Worm (Caenorhabditis elegans) whole organism, L4 larva: ENCODE data around the gene F41G3.19.

Experiments
- F10B5.3 ChIP-seq: sonication (generic microtip); optimal IDR thresholded peaks from 2 replicates; lab custom pipeline; 2016; ENCODE audit warnings: mild to moderate bottlenecking, missing genetic modification characterization, missing compliant biosample characterization
- R02D3.7 ChIP-seq: fragments of 150-350 bp; sonication (generic microtip); optimal IDR thresholded peaks from 3 replicates; lab custom pipeline; 2014; ENCODE audit warnings: missing biosample characterization, missing genetic modification characterization
- T20F7.1 ChIP-seq: fragments of 200-800 bp; sonication (Bioruptor generic); optimal IDR thresholded peaks from 2 replicates; lab custom pipeline; 2018; ENCODE audit warnings: mild to moderate bottlenecking, missing genetic modification characterization, missing compliant biosample characterization
- Y105C5A.15 ChIP-seq: fragments of 200-800 bp; sonication (Bioruptor generic); IDR thresholded peaks from 2 replicates; pipeline ENCODE4 v1.3.6; 2022; ENCODE audit warnings: missing genetic modification characterization, missing compliant biosample characterization
- aha-1 ChIP-seq: fragments of 150-350 bp; peaks from one replicate; lab custom pipeline; 2014; ENCODE audit warnings: missing biosample characterization, missing genetic modification characterization
- attf-4 ChIP-seq: sonication (generic microtip); optimal IDR thresholded peaks from 3 replicates; lab custom pipeline; 2017; ENCODE audit warnings: missing biosample characterization, missing genetic modification characterization
- ceh-20 ChIP-seq: fragments of 200-800 bp; sonication (Bioruptor generic); IDR thresholded peaks from 2 replicates; pipeline ENCODE4 v1.3.6; 2022; ENCODE audit warnings: missing genetic modification reagents, missing genetic modification characterization, missing compliant biosample characterization
- ceh-44 ChIP-seq: fragments of 200-800 bp; sonication (Bioruptor generic); IDR thresholded peaks from 2 replicates; pipeline ENCODE4 v1.3.6; 2022; ENCODE audit warnings: missing genetic modification reagents, missing genetic modification characterization, missing compliant biosample characterization
- ceh-62 ChIP-seq: sonication (generic microtip); optimal IDR thresholded peaks from 2 replicates; lab custom pipeline; 2017; ENCODE audit warnings: missing biosample characterization, missing genetic modification characterization
- ces-1 ChIP-seq: fragments of 150-350 bp; sonication (generic microtip); optimal IDR thresholded peaks from 4 replicates; lab custom pipeline; 2014; ENCODE audit warnings: missing biosample characterization, missing genetic modification reagents, missing genetic modification characterization
- cey-2 ChIP-seq: sonication (generic microtip); optimal IDR thresholded peaks from 3 replicates; lab custom pipeline; 2017; ENCODE audit warnings: missing genetic modification characterization, mild to moderate bottlenecking, missing compliant biosample characterization, antibody characterized with exemption, borderline replicate concordance; ENCODE audit not compliant: insufficient read depth
- daf-12 ChIP-seq: fragments of 150-350 bp; optimal IDR thresholded peaks from 2 replicates; lab custom pipeline; 2014; ENCODE audit warnings: missing biosample characterization, missing genetic modification reagents, missing genetic modification characterization
- daf-16 ChIP-seq, 3 experiments: sonication (generic microtip); optimal IDR thresholded peaks; 2 replicates each; lab custom pipeline; 2016 to 2017; ENCODE audit warnings: missing genetic modification characterization in 3 of 3, missing genetic modification reagents in 3 of 3, mild to moderate bottlenecking in 2 of 3, missing compliant biosample characterization in 2 of 3, missing biosample characterization in 1 of 3, moderate library complexity in 1 of 3
- dmd-6 ChIP-seq: fragments of 200-800 bp; sonication (Bioruptor generic); IDR thresholded peaks from 2 replicates; pipeline ENCODE4 v1.3.6; 2022; ENCODE audit warnings: missing genetic modification reagents, missing genetic modification characterization, missing compliant biosample characterization
- dmd-8 ChIP-seq: fragments of 200-800 bp; sonication (Bioruptor generic); IDR thresholded peaks from 2 replicates; pipeline ENCODE4 v1.3.6; 2022; ENCODE audit warnings: missing genetic modification characterization, missing compliant biosample characterization
- dpl-1 ChIP-seq: fragments of 150-350 bp; optimal IDR thresholded peaks from 2 replicates; lab custom pipeline; 2014; ENCODE audit warnings: missing biosample characterization, missing genetic modification reagents, missing genetic modification characterization
- fkh-10 ChIP-seq: fragments of 150-350 bp; optimal IDR thresholded peaks from 2 replicates; lab custom pipeline; 2014; ENCODE audit warnings: missing biosample characterization, missing genetic modification reagents, missing genetic modification characterization
- gei-8 ChIP-seq: fragments of 200-800 bp; sonication (Bioruptor generic); optimal IDR thresholded peaks from 2 replicates; lab custom pipeline; 2018; ENCODE audit warnings: mild to moderate bottlenecking, missing genetic modification characterization, missing compliant biosample characterization
- hlh-11 ChIP-seq: fragments of 200-800 bp; sonication (Bioruptor generic); optimal IDR thresholded peaks from 2 replicates; lab custom pipeline; 2018; ENCODE audit warnings: mild to moderate bottlenecking, missing genetic modification characterization, missing compliant biosample characterization
- hlh-30 ChIP-seq: sonication (generic microtip); optimal IDR thresholded peaks from 2 replicates; lab custom pipeline; 2017; ENCODE audit warnings: antibody characterized with exemption, mild to moderate bottlenecking, missing genetic modification characterization, missing compliant biosample characterization; ENCODE audit not compliant: insufficient read depth
- hmg-1.1 ChIP-seq: fragments of 200-800 bp; sonication (Bioruptor generic); IDR thresholded peaks from 2 replicates; pipeline ENCODE4 v1.3.6; 2022; ENCODE audit warnings: missing genetic modification reagents, missing genetic modification characterization, missing compliant biosample characterization
- jun-1 ChIP-seq: fragments of 150-350 bp; optimal IDR thresholded peaks from 2 replicates; lab custom pipeline; 2014; ENCODE audit warnings: missing biosample characterization, missing genetic modification reagents, missing genetic modification characterization
- lin-13 ChIP-seq: fragments of 150-350 bp; optimal IDR thresholded peaks from 2 replicates; lab custom pipeline; 2014; ENCODE audit warnings: missing biosample characterization, missing genetic modification reagents, missing genetic modification characterization
- lin-15B ChIP-seq: fragments of 150-350 bp; sonication (generic microtip); optimal IDR thresholded peaks from 3 replicates; lab custom pipeline; 2014; ENCODE audit warnings: missing biosample characterization, missing genetic modification characterization
- madf-5 ChIP-seq, 2 experiments: fragments of 200-800 bp; sonication (Bioruptor generic); IDR thresholded peaks; 2 replicates each; pipeline ENCODE4 v1.3.6; 2022; ENCODE audit warnings: missing compliant biosample characterization in 2 of 2, missing genetic modification characterization in 2 of 2
- mdl-1 ChIP-seq, 2 experiments: fragments of 150-350 bp in 1 of 2; sonication (generic microtip) in 1 of 2; optimal IDR thresholded peaks; 2 replicates each; lab custom pipeline; 2014 to 2017; ENCODE audit warnings: missing biosample characterization in 2 of 2, missing genetic modification characterization in 2 of 2
- mxl-2 ChIP-seq: fragments of 200-800 bp; sonication (Bioruptor generic); conservative IDR thresholded peaks from 2 replicates; pipeline ENCODE4 v1.3.6; 2022; ENCODE audit warnings: missing genetic modification reagents, missing genetic modification characterization, missing compliant biosample characterization
- nhr-102 ChIP-seq: sonication (generic microtip); optimal IDR thresholded peaks from 2 replicates; lab custom pipeline; 2016; ENCODE audit warnings: mild to moderate bottlenecking, missing genetic modification characterization, moderate library complexity, missing compliant biosample characterization
- nhr-11 ChIP-seq: fragments of 150-350 bp; optimal IDR thresholded peaks from 2 replicates; lab custom pipeline; 2014; ENCODE audit warnings: missing biosample characterization, missing genetic modification characterization
- nhr-111 ChIP-seq: fragments of 200-800 bp; sonication (Bioruptor generic); optimal IDR thresholded peaks from 2 replicates; lab custom pipeline; 2018; ENCODE audit warnings: mild to moderate bottlenecking, missing genetic modification characterization, missing compliant biosample characterization
- nhr-28 ChIP-seq: fragments of 150-350 bp; optimal IDR thresholded peaks from 2 replicates; lab custom pipeline; 2014; ENCODE audit warnings: missing biosample characterization, missing genetic modification characterization
- nhr-41 ChIP-seq: fragments of 200-800 bp; sonication (Bioruptor generic); IDR thresholded peaks from 2 replicates; pipeline ENCODE4 v1.3.6; 2022; ENCODE audit warnings: missing genetic modification reagents, missing genetic modification characterization, missing compliant biosample characterization
- nhr-6 ChIP-seq: fragments of 150-350 bp; optimal IDR thresholded peaks from 2 replicates; lab custom pipeline; 2014; ENCODE audit warnings: missing biosample characterization, missing genetic modification characterization
- nhr-77 ChIP-seq: fragments of 150-350 bp; optimal IDR thresholded peaks from 2 replicates; lab custom pipeline; 2014; ENCODE audit warnings: missing biosample characterization, missing genetic modification characterization
- pha-4 ChIP-seq, 2 experiments: fragments of 150-350 bp in 1 of 2; fragments of 200-800 bp in 1 of 2; sonication (Bioruptor generic) in 1 of 2; IDR thresholded peaks in 1 of 2; optimal IDR thresholded peaks in 1 of 2; 2 replicates each; pipeline versions ENCODE4 v1.3.6 to Lab custom; 2014 to 2022; ENCODE audit warnings: missing genetic modification characterization in 2 of 2, missing genetic modification reagents in 2 of 2, missing biosample characterization in 1 of 2, missing compliant biosample characterization in 1 of 2
- pqm-1 ChIP-seq: sonication (generic microtip); optimal IDR thresholded peaks from 2 replicates; lab custom pipeline; 2017; ENCODE audit warnings: missing biosample characterization, missing genetic modification characterization
- rbr-2 ChIP-seq: sonication (generic microtip); optimal IDR thresholded peaks from 2 replicates; lab custom pipeline; 2016; ENCODE audit warnings: missing genotype, missing genetic modification characterization, missing compliant biosample characterization
- saeg-2 ChIP-seq: fragments of 200-800 bp; sonication (Bioruptor generic); IDR thresholded peaks from 2 replicates; pipeline ENCODE4 v1.3.6; 2022; ENCODE audit warnings: missing genetic modification reagents, missing genetic modification characterization, missing compliant biosample characterization
- sdz-12 ChIP-seq: fragments of 200-800 bp; sonication (Bioruptor generic); optimal IDR thresholded peaks from 2 replicates; lab custom pipeline; 2018; ENCODE audit warnings: mild to moderate bottlenecking, missing genetic modification characterization, missing compliant biosample characterization
- skn-1 ChIP-seq: fragments of 150-350 bp; optimal IDR thresholded peaks from 2 replicates; lab custom pipeline; 2014; ENCODE audit warnings: missing biosample characterization, missing genetic modification characterization
- snpc-1.2 ChIP-seq: fragments of 200-800 bp; sonication (Bioruptor generic); IDR thresholded peaks from 2 replicates; pipeline ENCODE4 v1.3.6; 2022; ENCODE audit warnings: missing genetic modification reagents, missing genetic modification characterization, missing compliant biosample characterization
- tra-1 ChIP-seq: fragments of 200-800 bp; sonication (Bioruptor generic); IDR thresholded peaks from 2 replicates; pipeline ENCODE4 v1.3.6; 2022; ENCODE audit warnings: missing genetic modification reagents, missing genetic modification characterization, missing compliant biosample characterization
- unc-62 ChIP-seq, 3 experiments: fragments of 150-350 bp in 1 of 3; sonication (generic microtip); optimal IDR thresholded peaks in 2 of 3; peaks in 1 of 3; 1 replicate in 1 of 3; 2 replicates in 2 of 3; lab custom pipeline; 2014 to 2017; ENCODE audit warnings: missing biosample characterization in 3 of 3, missing genetic modification characterization in 3 of 3, missing genetic modification reagents in 3 of 3, missing genotype in 1 of 3
- zfp-2 ChIP-seq: sonication (generic microtip); optimal IDR thresholded peaks from 2 replicates; lab custom pipeline; 2016; ENCODE audit warnings: mild to moderate bottlenecking, missing genetic modification characterization, missing compliant biosample characterization

The F41G3.19 gene

DNA sequence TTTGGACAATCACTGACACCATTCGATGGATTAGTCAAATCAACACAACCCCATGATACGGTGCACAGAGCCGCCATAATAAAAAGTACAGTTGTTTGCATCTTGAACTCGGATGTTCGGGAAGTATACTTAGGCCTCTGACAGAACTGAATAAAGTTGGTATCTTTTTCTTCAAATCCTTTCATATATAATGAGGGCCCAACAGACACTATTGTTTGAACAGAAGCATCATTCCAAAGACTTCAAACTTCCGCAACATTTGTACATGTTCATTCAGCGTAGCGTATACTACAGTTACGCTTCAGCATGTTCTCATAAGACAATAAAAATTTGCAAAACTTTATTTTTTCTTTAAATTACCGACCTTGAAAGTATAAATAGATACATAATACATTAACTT, at the start of gene F41G3.19:
F41G3.19 (minus strand) TSS at position 101 of the 400 bp plus-strand sequence.
- TF ChIP-seq cey-2 (no peak), pqm-1 (no peak), mxl-2 (GFP tag; lab: Robert Waterston, UW) (no peak), nhr-28 (tag; lab: Kevin White, UChicago) (no peak), nhr-41 (GFP tag; lab: Robert Waterston, UW) (no peak), lin-15B (no peak), ceh-62 (tag; lab: Kevin White, UChicago) (no peak), hmg-1.1 (GFP tag; lab: Robert Waterston, UW) (no peak), sdz-12 (GFP tag; lab: Kevin White, UChicago) (no peak), nhr-6 (tag; lab: Kevin White, UChicago) (no peak), snpc-1.2 (GFP tag; lab: Robert Waterston, UW) (no peak)

DNA sequence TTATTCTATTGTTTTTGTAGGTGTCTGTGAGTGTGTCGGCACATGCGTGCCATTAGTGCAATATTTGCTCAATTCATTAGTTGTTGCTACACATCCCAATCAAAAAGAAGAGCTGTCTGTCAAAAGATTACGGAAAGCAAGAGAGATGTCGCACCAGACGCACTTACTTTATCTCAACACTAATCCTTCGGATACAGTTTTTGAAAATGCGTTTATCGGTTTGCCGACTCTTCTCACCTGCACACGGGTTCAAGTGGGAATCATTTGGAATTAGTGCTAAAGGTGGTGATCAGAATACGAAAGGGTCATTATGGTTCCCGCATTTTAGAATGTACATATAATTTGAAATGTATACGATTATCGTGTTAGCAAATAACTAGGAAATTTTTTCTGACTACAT, 49.3 kb upstream of the F41G3.19 start:
- TF ChIP-seq unc-62 (GFP tag; optimal IDR thresholded peaks at IDR 0.05 in 1 of 2; lab: Kevin White, UChicago), result peak in 1 of 2 experiments; percentile 70
- no peak for TF ChIP-seq unc-62 (tag; optimal IDR thresholded peaks at IDR 0.05; lab: Kevin White, UChicago)
- TF ChIP-seq ces-1 (GFP tag; lab: Kevin White, UChicago), result no peak
- no peak for TF ChIP-seq T20F7.1 (GFP tag; lab: Kevin White, UChicago)

- TF ChIP-seq fkh-10 (GFP tag; lab: Kevin White, UChicago), result no peak
- TF ChIP-seq skn-1, result no peak
- no peak for TF ChIP-seq ceh-44 (GFP tag; lab: Robert Waterston, UW)
- TF ChIP-seq lin-15B, result no peak
- TF ChIP-seq nhr-111, result no peak
- TF ChIP-seq nhr-102 (tag; lab: Kevin White, UChicago), result no peak
- TF ChIP-seq nhr-11 (tag; lab: Kevin White, UChicago), result no peak
- no peak for TF ChIP-seq daf-16 (GFP tag; optimal IDR thresholded peaks at IDR 0.05; lab: Kevin White, UChicago)
- TF ChIP-seq daf-16 (tag; optimal IDR thresholded peaks at IDR 0.05; lab: Kevin White, UChicago), result peak; percentile 85
- peak; percentile 52 for TF ChIP-seq dmd-6 (GFP tag; lab: Robert Waterston, UW)
- TF ChIP-seq jun-1 (tag; lab: Kevin White, UChicago), result no peak
- peak; percentile 1 for TF ChIP-seq nhr-6 (tag; lab: Kevin White, UChicago)
- TF ChIP-seq aha-1 (tag; lab: Kevin White, UChicago), result no peak
- no peak for TF ChIP-seq saeg-2
- TF ChIP-seq tra-1, result 0 out of 2 replicates have a peak, but pooled peaks have one; percentile 18
- TF ChIP-seq cey-2, result no peak
- peak; percentile 88 for TF ChIP-seq nhr-28 (tag; lab: Kevin White, UChicago)
- TF ChIP-seq pqm-1, result peak; percentile 81
- no peak for TF ChIP-seq pha-4 (GFP tag; IDR thresholded peaks at IDR 0.05; lab: Robert Waterston, UW)
- TF ChIP-seq pha-4 (tag; optimal IDR thresholded peaks at IDR 0.05; lab: Kevin White, UChicago), result no peak
- no peak for TF ChIP-seq dmd-8
- TF ChIP-seq unc-62 (GFP tag; optimal IDR thresholded peaks at IDR 0.05 in 1 of 2; lab: Kevin White, UChicago), result peak in 1 of 2 experiments; percentile 88
- TF ChIP-seq unc-62 (tag; optimal IDR thresholded peaks at IDR 0.05; lab: Kevin White, UChicago), result no peak
- peak in 1 of 2 experiments; percentile 15 for TF ChIP-seq mdl-1 (tag; optimal IDR thresholded peaks at IDR 0.05; lab: Kevin White, UChicago)
- TF ChIP-seq hlh-11 (tag; lab: Kevin White, UChicago), result peak; percentile 61
- no peak for TF ChIP-seq snpc-1.2 (GFP tag; lab: Robert Waterston, UW)
- TF ChIP-seq rbr-2 (tag; lab: Kevin White, UChicago), result no peak
- no peak for TF ChIP-seq gei-8 (GFP tag; lab: Kevin White, UChicago)
- TF ChIP-seq lin-13 (GFP tag; lab: Kevin White, UChicago), result no peak
- TF ChIP-seq hlh-30 (tag; lab: Kevin White, UChicago), result peak; percentile 24
- TF ChIP-seq daf-12 (tag; lab: Kevin White, UChicago), result no peak
- TF ChIP-seq ceh-20 (GFP tag; lab: Robert Waterston, UW), result no peak
- no peak for TF ChIP-seq attf-4 (tag; lab: Kevin White, UChicago)
- no peak for TF ChIP-seq madf-5 (GFP tag; IDR thresholded peaks at IDR 0.05; lab: Robert Waterston, UW)
- no peak for TF ChIP-seq Y105C5A.15
- no peak for TF ChIP-seq F10B5.3 (tag; lab: Kevin White, UChicago)
- TF ChIP-seq nhr-77 (tag; lab: Kevin White, UChicago), result peak; percentile 53
- TF ChIP-seq R02D3.7 (tag; lab: Kevin White, UChicago), result peak; percentile 34
- TF ChIP-seq dpl-1, result no peak
- no peak for TF ChIP-seq zfp-2 (tag; lab: Kevin White, UChicago)
Measured at ce11 chrII:6800104-6800711, 48.3 kb upstream of the F41G3.19 start, which contains the start of gene F31E8.4. TSS of gene F31E8.4 (minus strand) at chrII:6800154.
